Worm (Caenorhabditis elegans) whole organism, midembryonic: ENCODE data around the gene C40A11.2.

ENCODE experiments used
- tab-1 ChIP-seq: fragments of 200-800 bp; sonication (Bioruptor generic); IDR thresholded peaks from 2 replicates; pipeline ENCODE4 v1.3.6; 2022; ENCODE audit warnings: missing genetic modification characterization, missing compliant biosample characterization
- ztf-29 ChIP-seq: fragments of 200-800 bp; sonication (Bioruptor generic); IDR thresholded peaks from 2 replicates; pipeline ENCODE4 v1.3.6; 2022; ENCODE audit warnings: missing genetic modification reagents, missing genetic modification characterization, missing compliant biosample characterization

ce11 chrII:2114488-2114887, 32.3 kb upstream of the C40A11.2 start:
- TF ChIP-seq tab-1 (GFP tag; lab: Robert Waterston, UW) (no peak), ztf-29 (GFP tag; lab: Robert Waterston, UW) (no peak)
